Worm (Caenorhabditis elegans): Measurements from ENCODE around the gene madd-3.

madd-3 gene

DNA sequence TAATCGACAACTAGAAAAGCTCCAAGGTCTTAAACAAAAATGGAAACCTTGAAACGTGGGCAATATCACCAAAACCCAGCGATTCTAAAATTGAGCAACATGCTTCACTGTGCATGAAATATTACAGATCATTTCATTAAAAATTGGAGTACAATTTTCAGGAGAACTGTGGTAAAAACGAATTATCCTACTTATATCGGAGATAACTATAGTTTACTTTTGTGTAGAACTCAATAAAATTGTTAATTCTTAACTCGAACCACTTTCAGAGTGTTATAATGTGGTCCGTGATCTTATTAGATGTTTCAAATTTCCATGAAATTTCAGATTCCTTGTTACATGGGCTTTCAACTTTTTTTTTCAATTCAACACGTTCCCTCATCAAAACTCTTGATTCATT, 38.8 kb upstream of the madd-3 start, which contains the start of gene K04G11.1:
TSS of gene K04G11.1 (plus strand) at position 301 of the 400 bp plus-strand sequence.
- TF ChIP-seq unc-39 (tag; optimal IDR thresholded peaks at IDR 0.05) (no peak), zip-8 (tag; optimal IDR thresholded peaks at IDR 0.05) (no peak), M03D4.4 (tag; optimal IDR thresholded peaks at IDR 0.05) (no peak), nhr-12 (tag; optimal IDR thresholded peaks at IDR 0.05) (no peak), ceh-39 (tag; optimal IDR thresholded peaks at IDR 0.05) (no peak), tbx-8 (GFP tag; optimal IDR thresholded peaks at IDR 0.05) (no peak), ham-2 (GFP tag; optimal IDR thresholded peaks at IDR 0.05) (no peak), mls-2 (tag; optimal IDR thresholded peaks at IDR 0.05) (no peak), pha-4 (tag; optimal IDR thresholded peaks at IDR 0.05) (no peak), elt-3 (tag; optimal IDR thresholded peaks at IDR 0.05) (no peak), mab-5 (tag; optimal IDR thresholded peaks at IDR 0.05) (no peak), bed-3 (GFP tag; optimal IDR thresholded peaks at IDR 0.05) (no peak), sptf-1 (tag; optimal IDR thresholded peaks at IDR 0.05) (no peak), nhr-237 (tag; optimal IDR thresholded peaks at IDR 0.05) (no peak), ces-1 (GFP tag; optimal IDR thresholded peaks at IDR 0.05) (no peak), unc-62 (GFP tag; optimal IDR thresholded peaks at IDR 0.05) (no peak), lsy-2 (tag; optimal IDR thresholded peaks at IDR 0.05) (no peak)

DNA sequence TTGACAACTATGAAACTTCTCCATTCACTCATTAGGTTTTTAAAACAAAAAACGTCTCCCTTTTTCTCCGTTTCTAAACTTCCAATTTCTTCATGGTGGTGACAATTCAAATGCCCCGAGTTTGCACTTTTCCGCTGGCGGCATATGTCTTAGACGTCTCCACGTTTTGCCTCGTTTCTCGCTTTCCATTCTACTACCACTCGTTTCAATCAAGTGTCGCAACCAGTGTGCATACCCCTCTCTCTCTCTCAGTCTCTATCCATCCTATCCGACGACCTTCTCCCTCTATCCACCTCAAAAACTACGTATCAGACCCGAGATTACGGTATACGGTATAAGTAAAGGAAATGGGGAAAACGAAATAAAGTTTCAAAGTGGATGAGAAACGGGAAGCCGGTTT, 37.7 kb upstream of the madd-3 start:
- TF ChIP-seq ces-1 (GFP tag; optimal IDR thresholded peaks at IDR 0.05) (no peak), lin-13 (tag; optimal IDR thresholded peaks at IDR 0.05) (no peak), M03D4.4 (tag; optimal IDR thresholded peaks at IDR 0.05) (no peak), flh-1 (GFP tag; optimal IDR thresholded peaks at IDR 0.05) (no peak), mls-2 (tag; optimal IDR thresholded peaks at IDR 0.05) (no peak), mab-5 (tag; optimal IDR thresholded peaks at IDR 0.05) (no peak), unc-120 (tag; optimal IDR thresholded peaks at IDR 0.05; ENCODE audit: poor library complexity, severe bottlenecking) (peak; percentile 36), ceh-39 (tag; optimal IDR thresholded peaks at IDR 0.05) (no peak), ceh-43 (GFP tag; optimal IDR thresholded peaks at IDR 0.05) (no peak), bed-3 (GFP tag; optimal IDR thresholded peaks at IDR 0.05) (no peak), hlh-1 (tag; optimal IDR thresholded peaks at IDR 0.05) (peak; percentile 78), unc-39 (tag; optimal IDR thresholded peaks at IDR 0.05) (no peak), tbx-8 (GFP tag; optimal IDR thresholded peaks at IDR 0.05) (no peak), lsy-2 (tag; optimal IDR thresholded peaks at IDR 0.05) (no peak), snpc-4 (tag; optimal IDR thresholded peaks at IDR 0.05) (no peak), nhr-2 (tag; optimal IDR thresholded peaks at IDR 0.05) (no peak)

DNA sequence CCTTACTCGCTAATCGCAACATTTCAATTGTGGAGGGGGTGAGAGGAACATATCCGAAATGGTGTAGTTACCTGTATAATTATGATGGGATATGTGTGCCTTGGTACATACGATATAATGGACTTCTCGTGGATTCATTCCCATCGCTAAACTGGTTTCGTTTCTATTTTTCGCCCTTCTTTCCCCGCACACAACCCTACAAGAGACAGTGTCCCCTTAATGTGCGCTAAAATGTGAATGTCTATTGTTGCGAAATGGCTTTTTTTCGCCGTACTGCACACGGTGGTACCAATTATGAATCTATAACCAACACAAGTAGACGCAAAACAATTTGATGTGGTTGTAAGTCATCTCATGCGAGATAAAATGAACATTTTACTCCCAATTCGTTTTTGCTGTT, 32.9 kb upstream of the madd-3 start:
- TF ChIP-seq unc-39 (tag; optimal IDR thresholded peaks at IDR 0.05), result no peak
- peak; percentile 52 for TF ChIP-seq mls-2 (tag; optimal IDR thresholded peaks at IDR 0.05)
- TF ChIP-seq drap-1 (GFP tag; optimal IDR thresholded peaks at IDR 0.05), result no peak
- TF ChIP-seq mab-5 (tag; optimal IDR thresholded peaks at IDR 0.05), result no peak

DNA sequence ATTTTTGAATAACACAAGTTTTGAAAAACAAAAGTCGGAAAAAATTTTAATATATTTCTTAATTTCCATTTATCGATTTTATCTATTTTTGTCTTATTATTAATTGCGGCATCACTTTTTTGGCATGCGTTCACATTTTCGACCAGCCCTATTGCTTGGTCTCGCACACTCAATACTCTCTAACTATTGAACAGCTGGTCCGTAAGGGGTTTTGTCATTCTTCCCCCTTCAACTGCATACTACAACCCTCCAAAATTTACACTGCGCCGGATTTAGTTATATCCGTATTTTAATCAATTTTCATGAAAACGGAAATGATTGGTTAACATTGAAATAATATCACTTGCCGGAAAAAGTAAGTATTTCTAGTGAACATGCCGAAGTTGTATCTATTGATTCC, 30.9 kb upstream of the madd-3 start, which contains the start of gene C11H1.7:
TSS of gene C11H1.7 (plus strand) at position 12 of the 400 bp plus-strand sequence.
- peak; percentile 70 for TF ChIP-seq cnd-1 (tag; optimal IDR thresholded peaks at IDR 0.05)
- no peak for TF ChIP-seq ham-2 (GFP tag; optimal IDR thresholded peaks at IDR 0.05)
- no peak for TF ChIP-seq ceh-39 (tag; optimal IDR thresholded peaks at IDR 0.05)
- TF ChIP-seq sptf-1 (tag; optimal IDR thresholded peaks at IDR 0.05), result no peak
- peak; percentile 72 for TF ChIP-seq hlh-1 (tag; optimal IDR thresholded peaks at IDR 0.05)
- TF ChIP-seq unc-120 (tag; optimal IDR thresholded peaks at IDR 0.05; ENCODE audit: poor library complexity, severe bottlenecking), result peak; percentile 41
- peak; percentile 33 for TF ChIP-seq ces-1 (GFP tag; optimal IDR thresholded peaks at IDR 0.05)

DNA sequence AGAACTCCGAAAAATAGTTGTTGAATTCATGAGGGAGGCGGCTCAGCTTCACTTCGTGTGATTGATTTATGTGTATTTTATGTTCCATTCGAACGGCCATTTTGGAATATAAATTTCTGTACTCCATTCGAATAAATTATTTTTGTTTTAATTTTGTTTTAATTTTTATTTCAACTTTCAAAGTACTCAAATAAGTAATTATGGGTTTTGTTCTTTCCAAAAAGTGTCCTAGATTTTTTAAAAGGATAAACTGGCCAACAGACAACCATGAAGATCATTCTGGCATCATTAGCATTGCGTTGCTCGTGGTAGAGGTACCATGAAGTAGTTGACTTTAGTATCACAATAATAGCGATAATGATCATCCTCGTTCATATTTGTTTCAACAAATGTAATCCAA, 30.1 kb upstream of the madd-3 start:
- TF ChIP-seq unc-120 (tag; optimal IDR thresholded peaks at IDR 0.05; ENCODE audit: poor library complexity, severe bottlenecking), result no peak
- no peak for TF ChIP-seq zip-8 (tag; optimal IDR thresholded peaks at IDR 0.05)
- no peak for TF ChIP-seq pha-4 (tag; optimal IDR thresholded peaks at IDR 0.05)
- TF ChIP-seq drap-1 (GFP tag; optimal IDR thresholded peaks at IDR 0.05), result no peak
- TF ChIP-seq nhr-12 (tag; optimal IDR thresholded peaks at IDR 0.05), result no peak
- no peak for TF ChIP-seq sem-2 (GFP tag; optimal IDR thresholded peaks at IDR 0.05)
- TF ChIP-seq mep-1 (tag; optimal IDR thresholded peaks at IDR 0.05), result no peak
- no peak for TF ChIP-seq mab-5 (tag; optimal IDR thresholded peaks at IDR 0.05)

ce11 chrX:14324289-14324688, 27.8 kb upstream of the madd-3 start:
- TF ChIP-seq ceh-83 (GFP tag; optimal IDR thresholded peaks at IDR 0.05) (peak; percentile 25), nhr-2 (tag; optimal IDR thresholded peaks at IDR 0.05) (peak; percentile 6), sptf-1 (tag; optimal IDR thresholded peaks at IDR 0.05) (no peak)
